Worm (Caenorhabditis elegans) whole organism, early embryonic: Measurements from ENCODE around the gene srd-32.

Experiments
- B0310.2 ChIP-seq: sonication (generic microtip); optimal IDR thresholded peaks from 2 replicates; lab custom pipeline; 2016; ENCODE audit warnings: mild to moderate bottlenecking, missing genetic modification characterization, missing compliant biosample characterization
- F13C5.2 ChIP-seq: sonication (generic microtip); optimal IDR thresholded peaks from 2 replicates; lab custom pipeline; 2017; ENCODE audit warnings: mild to moderate bottlenecking, missing genetic modification characterization, inconsistent platforms, missing compliant biosample characterization
- aly-1 ChIP-seq: sonication (generic microtip); optimal IDR thresholded peaks from 2 replicates; lab custom pipeline; 2016; ENCODE audit warnings: missing genetic modification characterization, missing compliant biosample characterization
- ama-1 ChIP-seq: fragments of 150-350 bp; optimal IDR thresholded peaks from 2 replicates; lab custom pipeline; 2014
- ceh-36 ChIP-seq: sonication (generic microtip); optimal IDR thresholded peaks from 2 replicates; lab custom pipeline; 2016; ENCODE audit warnings: missing genetic modification characterization, inconsistent platforms, missing compliant biosample characterization
- hnd-1 ChIP-seq: sonication (generic microtip); optimal IDR thresholded peaks from 2 replicates; lab custom pipeline; 2016; ENCODE audit warnings: missing genetic modification characterization, missing compliant biosample characterization
- pes-1 ChIP-seq: fragments of 200-800 bp; sonication (Bioruptor generic); IDR thresholded peaks from 2 replicates; pipeline ENCODE4 v1.3.6; 2022; ENCODE audit warnings: missing genetic modification reagents, missing genetic modification characterization, missing compliant biosample characterization
- scrt-1 ChIP-seq: fragments of 200-800 bp; sonication (Bioruptor generic); IDR thresholded peaks from 2 replicates; pipeline ENCODE4 v1.3.6; 2022; ENCODE audit warnings: missing genetic modification characterization, missing compliant biosample characterization
- sea-1 ChIP-seq: fragments of 200-800 bp; sonication (Bioruptor generic); conservative IDR thresholded peaks from 2 replicates; pipeline ENCODE4 v1.3.6; 2022; ENCODE audit warnings: missing genetic modification characterization, missing compliant biosample characterization
- tbx-11 ChIP-seq: fragments of 200-800 bp; sonication (Bioruptor generic); IDR thresholded peaks from 2 replicates; pipeline ENCODE4 v1.3.6; 2022; ENCODE audit warnings: missing genetic modification characterization, missing compliant biosample characterization
- tra-4 ChIP-seq: sonication (generic microtip); optimal IDR thresholded peaks from 2 replicates; lab custom pipeline; 2017; ENCODE audit warnings: missing genetic modification characterization, missing compliant biosample characterization

ce11 chrV:4846507-4846906 lies 19.0 kb upstream of the srd-32 start:
- no peak for TF ChIP-seq F13C5.2 (tag; lab: Kevin White, UChicago)
- no peak for TF ChIP-seq tbx-11 (GFP tag; lab: Robert Waterston, UW)
- TF ChIP-seq sea-1: no peak
- TF ChIP-seq ama-1 (lab: Kevin White, UChicago): no peak
- no peak for TF ChIP-seq pes-1 (GFP tag; lab: Robert Waterston, UW)
- TF ChIP-seq scrt-1: no peak
- no peak for TF ChIP-seq tra-4 (tag; lab: Kevin White, UChicago)
- TF ChIP-seq aly-1 (tag; lab: Kevin White, UChicago): no peak
- no peak for TF ChIP-seq ceh-36 (tag; lab: Kevin White, UChicago)
- TF ChIP-seq hnd-1: no peak
- no peak for TF ChIP-seq B0310.2 (tag; lab: Kevin White, UChicago)
